Fruit fly (Drosophila melanogaster): Measurements from ENCODE around the gene CG31213.

Gene CG31213

dm6 chr3R:19968695-19969094 is 4.0 kb upstream of the CG31213 start:
- TF ChIP-seq dl (GFP tag; optimal IDR thresholded peaks at IDR 0.05; ENCODE audit: insufficient read depth in 1 of 2, partially characterized antibody in 2 of 2) (no peak), jim (GFP tag; optimal IDR thresholded peaks at IDR 0.05) (no peak), OdsH (GFP tag; optimal IDR thresholded peaks at IDR 0.05) (no peak), Rel (GFP tag; optimal IDR thresholded peaks at IDR 0.05) (no peak), Rel (tag; optimal IDR thresholded peaks at IDR 0.05) (no peak), rgr (GFP tag; optimal IDR thresholded peaks at IDR 0.05) (no peak), Dif (GFP tag; optimal IDR thresholded peaks at IDR 0.05; ENCODE audit: partially characterized antibody) (no peak), brk (GFP tag; optimal IDR thresholded peaks at IDR 0.05) (no peak), Abd-B (GFP tag; optimal IDR thresholded peaks at IDR 0.05) (no peak), HLH106 (tag; optimal IDR thresholded peaks at IDR 0.05) (no peak), tai (GFP tag; optimal IDR thresholded peaks at IDR 0.05) (no peak), Vsx2 (GFP tag; optimal IDR thresholded peaks at IDR 0.05; ENCODE audit: partially characterized antibody) (no peak), sv (GFP tag; optimal IDR thresholded peaks at IDR 0.05) (no peak), N (GFP tag; optimal IDR thresholded peaks at IDR 0.05) (no peak), dsf (GFP tag; optimal IDR thresholded peaks at IDR 0.05; ENCODE audit: borderline replicate concordance) (no peak), Dfd (GFP tag; optimal IDR thresholded peaks at IDR 0.05) (no peak)

dm6 chr3R:19985376-19985775 is 12.7 kb downstream of the CG31213 start:
- TF ChIP-seq Dif (GFP tag; optimal IDR thresholded peaks at IDR 0.05; ENCODE audit: partially characterized antibody) (no peak), ey (GFP tag; optimal IDR thresholded peaks at IDR 0.05) (no peak), CrebA (GFP tag; optimal IDR thresholded peaks at IDR 0.05; ENCODE audit: borderline replicate concordance) (no peak), N (GFP tag; optimal IDR thresholded peaks at IDR 0.05) (no peak), Hnf4 (GFP tag; optimal IDR thresholded peaks at IDR 0.05) (no peak), Abd-B (GFP tag; optimal IDR thresholded peaks at IDR 0.05) (no peak), OdsH (GFP tag; optimal IDR thresholded peaks at IDR 0.05) (no peak), psq (GFP tag; optimal IDR thresholded peaks at IDR 0.05) (no peak), CG32264 (GFP tag; optimal IDR thresholded peaks at IDR 0.05) (no peak), rgr (GFP tag; optimal IDR thresholded peaks at IDR 0.05) (no peak), woc (GFP tag; optimal IDR thresholded peaks at IDR 0.05) (no peak), tai (GFP tag; optimal IDR thresholded peaks at IDR 0.05) (no peak), sv (GFP tag; optimal IDR thresholded peaks at IDR 0.05) (no peak), sage (GFP tag; optimal IDR thresholded peaks at IDR 0.05) (no peak), jim (GFP tag; optimal IDR thresholded peaks at IDR 0.05) (no peak), CG9705 (GFP tag; optimal IDR thresholded peaks at IDR 0.05) (no peak), Hr83 (GFP tag; optimal IDR thresholded peaks at IDR 0.05; ENCODE audit: poor library complexity, severe bottlenecking) (no peak)

dm6 chr3R:19995408-19995807 is 22.7 kb downstream of the CG31213 start:
- no peak for TF ChIP-seq pan (optimal IDR thresholded peaks at IDR 0.05)
- TF ChIP-seq tai (GFP tag; optimal IDR thresholded peaks at IDR 0.05) = no peak
- TF ChIP-seq jim (GFP tag; optimal IDR thresholded peaks at IDR 0.05) = no peak
- no peak for TF ChIP-seq Hr78 (GFP tag; optimal IDR thresholded peaks at IDR 0.05)
- no peak for TF ChIP-seq dsf (GFP tag; optimal IDR thresholded peaks at IDR 0.05; ENCODE audit: borderline replicate concordance)
- no peak for TF ChIP-seq Rel (GFP tag; optimal IDR thresholded peaks at IDR 0.05)
- no peak for TF ChIP-seq Rel (tag; optimal IDR thresholded peaks at IDR 0.05)
- TF ChIP-seq br (GFP tag; optimal IDR thresholded peaks at IDR 0.05) = no peak
- TF ChIP-seq GATAd (GFP tag; optimal IDR thresholded peaks at IDR 0.05) = no peak

dm6 chr3R:19996433-19996832 is 23.7 kb downstream of the CG31213 start:
- TF ChIP-seq dmrt93B (GFP tag; optimal IDR thresholded peaks at IDR 0.05) = no peak
- no peak for TF ChIP-seq Dif (GFP tag; optimal IDR thresholded peaks at IDR 0.05; ENCODE audit: partially characterized antibody)
- no peak for TF ChIP-seq psq (GFP tag; optimal IDR thresholded peaks at IDR 0.05)
- no peak for TF ChIP-seq Vsx2 (GFP tag; optimal IDR thresholded peaks at IDR 0.05; ENCODE audit: partially characterized antibody)
- no peak for TF ChIP-seq Jra (GFP tag; optimal IDR thresholded peaks at IDR 0.05)
- no peak for TF ChIP-seq CrebA (GFP tag; optimal IDR thresholded peaks at IDR 0.05; ENCODE audit: borderline replicate concordance)
- no peak for TF ChIP-seq ey (GFP tag; optimal IDR thresholded peaks at IDR 0.05)
- no peak for TF ChIP-seq HLH106 (tag; optimal IDR thresholded peaks at IDR 0.05)
- TF ChIP-seq dl (GFP tag; optimal IDR thresholded peaks at IDR 0.05; ENCODE audit: insufficient read depth in 1 of 2, partially characterized antibody in 2 of 2) = no peak
- no peak for TF ChIP-seq CG9705 (GFP tag; optimal IDR thresholded peaks at IDR 0.05)
- no peak for TF ChIP-seq dsf (GFP tag; optimal IDR thresholded peaks at IDR 0.05; ENCODE audit: borderline replicate concordance)
